Fruit fly (Drosophila melanogaster): Measurements from ENCODE around the gene CG15536.

Gene CG15536

DNA sequence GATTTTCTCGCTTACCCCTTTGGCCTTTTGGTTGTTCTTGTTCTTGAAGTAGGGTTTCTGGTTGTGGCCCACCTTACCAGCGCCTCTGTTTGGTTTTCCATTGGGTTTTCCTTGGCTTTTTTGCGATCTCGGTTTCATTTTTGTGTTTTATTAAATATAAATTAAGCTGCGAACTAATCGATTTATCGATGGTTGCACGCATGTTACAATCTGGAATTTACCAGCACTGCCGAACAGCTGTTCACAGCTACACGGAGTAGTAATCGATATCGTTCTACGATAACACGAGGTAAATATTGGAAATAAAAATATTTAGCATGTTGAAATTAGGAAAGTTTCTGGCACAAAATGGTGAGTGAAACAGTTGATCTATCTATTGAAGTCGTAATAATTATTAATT lies 1.3 kb downstream of the CG15536 start, which contains the start of the genes CG15535 and mRpS18C:
Gene CG15535 (minus strand): TSS at position 235 of the 400 bp plus-strand sequence.
Gene mRpS18C (plus strand): TSS at position 280 of the 400 bp plus-strand sequence.
- TF ChIP-seq Sin3A (optimal IDR thresholded peaks at IDR 0.05): no peak
- TF ChIP-seq h (optimal IDR thresholded peaks at IDR 0.05): no peak
- TF ChIP-seq psq (optimal IDR thresholded peaks at IDR 0.05): no peak
- TF ChIP-seq ttk (optimal IDR thresholded peaks at IDR 0.05): no peak
- no peak for TF ChIP-seq Myc (optimal IDR thresholded peaks at IDR 0.05)
- TF ChIP-seq insv (optimal IDR thresholded peaks at IDR 0.05): no peak

DNA sequence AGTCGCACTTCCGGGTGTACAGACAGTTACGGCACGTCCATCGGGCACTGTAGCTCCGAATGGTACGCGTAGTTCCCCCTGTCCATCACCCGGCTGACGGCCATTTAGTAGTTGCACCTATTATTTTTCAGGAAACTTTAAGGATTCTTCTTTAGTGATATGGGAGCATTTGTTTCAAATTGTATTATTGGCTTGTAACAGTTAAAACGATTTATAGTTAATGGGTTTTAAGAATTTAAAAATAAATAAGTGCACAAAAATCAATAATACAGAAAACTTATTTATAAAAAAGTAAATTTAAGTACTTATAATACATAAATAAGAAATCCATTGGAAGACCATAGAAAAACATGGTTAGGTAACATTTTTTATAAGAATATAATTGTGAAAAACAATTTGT lies 2.1 kb downstream of the CG15536 start, which contains the start of the genes CG2217 and CG42740:
Gene CG2217 (minus strand): TSS at position 101 of the 400 bp plus-strand sequence.
Gene CG42740 (minus strand): TSS at position 101 of the 400 bp plus-strand sequence.
- TF ChIP-seq Myc (optimal IDR thresholded peaks at IDR 0.05): no peak
- no peak for TF ChIP-seq h (optimal IDR thresholded peaks at IDR 0.05)
- TF ChIP-seq Sin3A (optimal IDR thresholded peaks at IDR 0.05): no peak
- no peak for TF ChIP-seq ttk (optimal IDR thresholded peaks at IDR 0.05)
- TF ChIP-seq insv (optimal IDR thresholded peaks at IDR 0.05): no peak
- TF ChIP-seq psq (optimal IDR thresholded peaks at IDR 0.05): no peak

DNA sequence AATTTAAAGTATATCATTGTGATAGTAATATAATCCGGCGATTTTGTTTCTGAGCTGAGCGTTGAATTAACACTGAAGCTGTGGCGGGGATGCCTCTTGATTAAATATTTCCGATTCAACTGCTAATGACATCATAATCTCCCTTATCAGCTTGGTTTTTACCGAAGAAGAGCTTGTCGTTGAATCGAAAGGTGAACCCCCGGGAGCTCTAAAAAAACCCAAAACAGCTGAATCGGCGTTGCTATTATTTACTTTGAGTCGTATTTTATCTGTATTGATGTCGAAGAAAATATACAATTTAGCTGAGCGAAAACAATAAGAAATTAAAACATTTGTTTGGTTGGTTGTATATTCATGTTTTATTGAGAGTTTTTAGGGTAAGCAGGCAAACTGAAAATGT lies 5.7 kb downstream of the CG15536 start:
- no peak for TF ChIP-seq psq (optimal IDR thresholded peaks at IDR 0.05)
- no peak for TF ChIP-seq ttk (optimal IDR thresholded peaks at IDR 0.05)
- TF ChIP-seq insv (optimal IDR thresholded peaks at IDR 0.05): no peak
- TF ChIP-seq Myc (optimal IDR thresholded peaks at IDR 0.05): no peak
- no peak for TF ChIP-seq Sin3A (optimal IDR thresholded peaks at IDR 0.05)
- TF ChIP-seq h (optimal IDR thresholded peaks at IDR 0.05): no peak

DNA sequence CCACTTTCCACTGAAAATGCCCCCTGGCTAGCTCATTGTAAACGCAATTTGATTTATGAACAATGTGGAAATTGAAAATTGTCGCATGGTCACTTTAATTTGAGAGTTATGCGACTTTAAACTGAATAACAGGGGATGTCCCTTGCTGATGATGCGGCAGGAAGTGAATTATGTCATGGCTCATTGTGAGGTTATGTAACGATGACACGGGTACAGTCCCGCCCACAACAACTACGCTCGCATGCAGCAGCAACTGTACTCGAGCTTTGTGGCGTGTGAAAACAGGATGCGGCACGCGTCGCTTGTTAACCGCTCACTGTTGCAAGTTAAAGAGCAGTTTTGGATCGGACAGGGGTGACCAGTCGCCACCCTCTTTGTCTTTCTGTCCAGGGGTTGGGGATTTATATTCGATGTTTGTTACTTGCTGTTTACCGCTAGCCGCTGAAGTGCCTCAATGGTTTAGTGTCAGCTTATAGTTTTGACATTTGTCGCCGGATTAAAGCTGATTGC lies 8.1 kb downstream of the CG15536 start:
- TF ChIP-seq ttk (optimal IDR thresholded peaks at IDR 0.05): no peak
- TF ChIP-seq psq (optimal IDR thresholded peaks at IDR 0.05): no peak
- TF ChIP-seq Myc (optimal IDR thresholded peaks at IDR 0.05): no peak
- TF ChIP-seq h (optimal IDR thresholded peaks at IDR 0.05): no peak
- TF ChIP-seq insv (optimal IDR thresholded peaks at IDR 0.05): no peak
- TF ChIP-seq Sin3A (optimal IDR thresholded peaks at IDR 0.05): no peak

DNA sequence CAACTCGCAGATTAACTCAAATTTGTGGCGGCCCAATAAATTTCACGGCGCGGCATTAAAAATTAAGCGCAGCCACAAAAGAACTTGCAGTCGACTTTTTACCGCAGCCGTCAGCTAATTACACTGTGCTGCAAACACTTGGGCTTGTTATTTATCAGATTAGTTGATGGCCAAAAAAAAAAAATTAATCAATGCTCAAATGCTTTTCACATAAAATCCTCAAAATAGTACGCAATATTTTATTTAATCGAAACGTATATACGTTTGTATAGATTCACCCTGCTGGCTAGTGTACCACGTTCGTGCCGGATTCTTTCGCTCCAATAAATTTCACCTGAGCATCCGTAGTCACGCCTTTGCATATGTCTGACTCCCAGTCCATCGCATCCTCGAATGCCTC lies 11.2 kb downstream of the CG15536 start:
- TF ChIP-seq ttk (optimal IDR thresholded peaks at IDR 0.05) (no peak), insv (optimal IDR thresholded peaks at IDR 0.05) (no peak), Sin3A (optimal IDR thresholded peaks at IDR 0.05) (no peak)

DNA sequence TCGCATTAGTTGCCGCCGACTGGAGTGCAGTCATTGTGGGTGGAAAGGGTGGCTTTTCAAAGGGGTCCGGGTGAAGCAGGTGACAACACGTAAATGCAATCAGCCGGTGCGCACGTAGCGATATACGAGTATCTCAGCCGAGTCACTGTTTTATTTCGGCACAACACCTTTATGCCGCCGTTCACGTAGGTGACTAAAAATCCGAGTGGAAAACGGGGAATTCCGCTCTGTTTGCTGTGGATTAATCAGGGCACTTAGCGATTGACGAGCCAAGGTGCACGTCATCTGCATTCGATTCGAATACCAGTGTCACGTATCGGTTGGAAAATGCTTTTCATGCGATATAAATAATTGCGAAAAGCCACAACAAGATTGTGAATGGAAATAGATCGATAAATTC lies 18.5 kb downstream of the CG15536 start:
- TF ChIP-seq ttk (optimal IDR thresholded peaks at IDR 0.05) (no peak), psq (optimal IDR thresholded peaks at IDR 0.05) (no peak), Myc (optimal IDR thresholded peaks at IDR 0.05) (no peak), insv (optimal IDR thresholded peaks at IDR 0.05) (no peak), h (optimal IDR thresholded peaks at IDR 0.05) (no peak), Sin3A (optimal IDR thresholded peaks at IDR 0.05) (no peak)

DNA sequence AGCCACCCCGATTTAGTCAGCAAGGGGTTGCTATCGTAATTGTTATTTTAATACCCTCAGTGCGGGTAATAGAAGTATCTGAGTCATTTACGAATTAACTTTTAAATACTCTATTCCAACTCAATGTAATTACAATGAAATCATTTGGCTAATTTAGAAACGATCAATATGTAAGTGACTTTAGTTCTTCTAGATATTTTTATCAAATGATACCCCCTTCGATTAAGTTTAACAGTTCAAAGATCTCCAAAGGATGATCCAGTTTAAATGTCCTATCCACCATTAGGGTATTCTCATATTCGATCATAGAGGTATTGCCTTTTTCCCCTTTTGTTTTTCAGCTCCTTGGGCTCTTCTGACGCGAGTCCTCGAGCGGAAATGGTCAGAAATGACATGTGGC lies 31.1 kb downstream of the CG15536 start:
- no peak for TF ChIP-seq Sin3A (optimal IDR thresholded peaks at IDR 0.05)
- no peak for TF ChIP-seq h (optimal IDR thresholded peaks at IDR 0.05)

DNA sequence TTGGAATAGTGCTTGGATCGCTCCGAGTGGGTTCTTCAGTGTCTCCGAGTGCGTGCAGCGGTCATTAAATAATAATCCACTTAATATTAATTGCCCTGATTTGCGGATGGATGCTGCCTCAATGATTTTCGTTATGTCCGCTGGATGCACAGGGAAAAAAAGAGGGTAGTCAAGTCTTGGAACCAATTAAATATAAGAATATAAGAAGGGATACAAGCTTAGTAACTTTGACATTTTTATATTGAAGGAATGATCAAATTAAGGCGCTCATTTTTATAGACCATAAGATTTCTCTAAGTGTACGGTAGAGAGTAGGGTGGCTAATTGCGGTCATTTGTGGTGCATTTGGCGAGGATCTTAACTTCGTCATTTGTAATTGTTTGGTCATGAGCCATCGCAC lies 33.0 kb downstream of the CG15536 start:
- TF ChIP-seq psq (optimal IDR thresholded peaks at IDR 0.05): no peak
- TF ChIP-seq insv (optimal IDR thresholded peaks at IDR 0.05): no peak
- no peak for TF ChIP-seq Sin3A (optimal IDR thresholded peaks at IDR 0.05)
- no peak for TF ChIP-seq h (optimal IDR thresholded peaks at IDR 0.05)
- no peak for TF ChIP-seq ttk (optimal IDR thresholded peaks at IDR 0.05)
- TF ChIP-seq Myc (optimal IDR thresholded peaks at IDR 0.05): no peak

DNA sequence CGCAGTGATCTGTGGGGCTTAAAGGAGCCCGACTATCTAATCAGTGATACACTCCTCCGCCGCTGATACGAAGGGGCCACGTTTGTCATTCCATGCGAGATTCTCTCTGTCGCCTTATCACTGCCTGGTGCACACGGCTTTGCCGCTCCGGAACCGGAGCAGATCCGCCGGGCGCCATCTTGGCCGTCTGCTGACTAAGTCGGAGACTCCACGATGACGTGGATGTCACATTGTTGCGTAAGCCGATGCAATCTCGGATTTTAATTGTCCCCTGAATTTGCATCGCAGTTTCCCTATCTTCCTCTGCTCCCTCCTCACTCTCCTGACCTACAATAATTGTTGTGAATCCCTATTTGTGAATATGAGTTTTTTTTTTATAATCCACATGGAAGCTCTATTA lies 33.9 kb downstream of the CG15536 start:
- TF ChIP-seq Sin3A (optimal IDR thresholded peaks at IDR 0.05): no peak
- no peak for TF ChIP-seq ttk (optimal IDR thresholded peaks at IDR 0.05)
- no peak for TF ChIP-seq psq (optimal IDR thresholded peaks at IDR 0.05)

DNA sequence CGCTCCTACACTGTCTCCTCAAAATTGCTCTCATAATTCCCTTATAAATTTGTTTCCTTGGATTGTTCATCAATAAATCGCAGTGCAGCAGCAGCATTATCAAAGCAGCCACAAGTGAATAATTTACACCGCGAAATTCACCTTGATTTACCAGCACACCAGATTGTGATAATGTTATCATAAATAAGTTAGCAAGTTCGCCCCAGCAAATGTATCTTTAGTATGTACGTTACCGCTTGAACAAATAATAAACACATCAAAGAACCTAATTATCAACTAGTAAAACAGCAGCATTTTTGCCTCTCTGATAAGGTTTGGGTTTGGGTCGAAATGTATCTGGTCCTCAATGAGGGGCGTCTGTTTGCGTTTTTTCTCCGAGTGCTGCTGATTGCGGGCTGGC lies 34.7 kb downstream of the CG15536 start:
- no peak for TF ChIP-seq psq (optimal IDR thresholded peaks at IDR 0.05)
- no peak for TF ChIP-seq insv (optimal IDR thresholded peaks at IDR 0.05)

DNA sequence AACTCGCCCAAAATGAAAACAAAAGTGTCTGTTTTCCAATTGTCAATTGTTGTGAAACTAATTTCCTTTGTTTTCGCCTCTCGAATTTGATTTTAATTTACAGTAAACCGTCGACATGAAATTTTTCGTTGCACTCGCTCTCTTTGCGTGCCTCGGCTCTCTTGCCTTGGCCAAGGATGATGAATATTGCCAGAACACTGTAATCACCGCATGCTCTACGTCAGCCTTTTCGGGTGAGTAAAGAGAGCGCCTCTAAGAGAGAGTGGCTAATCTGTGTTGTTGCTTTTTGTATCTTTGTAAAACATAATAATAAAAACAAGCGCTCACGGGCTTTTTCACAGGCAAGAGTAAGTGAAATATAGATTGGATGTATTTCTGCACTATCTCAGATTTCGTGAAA lies 35.9 kb downstream of the CG15536 start:
- no peak for TF ChIP-seq Sin3A (optimal IDR thresholded peaks at IDR 0.05)
- TF ChIP-seq psq (optimal IDR thresholded peaks at IDR 0.05): no peak
- TF ChIP-seq insv (optimal IDR thresholded peaks at IDR 0.05): no peak
- no peak for TF ChIP-seq ttk (optimal IDR thresholded peaks at IDR 0.05)
- no peak for TF ChIP-seq Myc (optimal IDR thresholded peaks at IDR 0.05)
- no peak for TF ChIP-seq h (optimal IDR thresholded peaks at IDR 0.05)

DNA sequence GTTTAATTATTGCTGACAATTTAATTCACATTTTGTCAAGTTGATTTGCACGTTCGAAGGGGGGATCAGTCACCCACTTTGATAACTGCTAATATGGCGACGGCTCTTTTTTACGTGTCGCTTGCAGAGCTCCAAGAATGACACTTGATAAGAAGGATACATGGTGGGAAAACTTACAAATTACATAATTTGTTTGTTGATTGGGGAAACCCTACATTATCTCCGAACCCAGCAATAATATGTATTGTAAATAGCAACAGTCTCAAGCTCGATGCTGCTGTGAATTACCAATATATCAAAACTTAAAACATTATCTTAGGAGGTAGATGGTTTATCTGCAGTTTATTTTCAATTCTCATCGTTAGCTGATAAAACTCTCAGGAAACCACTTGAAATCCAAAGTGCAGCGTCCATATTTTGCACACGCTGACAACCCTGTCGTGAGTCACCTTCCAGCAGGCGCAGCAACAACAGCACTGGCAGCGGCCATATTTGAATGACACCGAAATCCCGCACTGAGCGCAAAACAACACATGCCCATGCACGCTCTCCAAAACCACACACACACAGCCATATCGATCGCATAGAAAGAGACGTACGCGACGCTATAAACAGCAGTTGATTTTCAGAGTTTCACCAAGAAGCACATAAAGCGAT lies 36.6 kb downstream of the CG15536 start:
- no peak for TF ChIP-seq Myc (optimal IDR thresholded peaks at IDR 0.05)
- TF ChIP-seq h (optimal IDR thresholded peaks at IDR 0.05): no peak
- TF ChIP-seq psq (optimal IDR thresholded peaks at IDR 0.05): no peak
- no peak for TF ChIP-seq insv (optimal IDR thresholded peaks at IDR 0.05)
- TF ChIP-seq Sin3A (optimal IDR thresholded peaks at IDR 0.05): no peak
- no peak for TF ChIP-seq ttk (optimal IDR thresholded peaks at IDR 0.05)

DNA sequence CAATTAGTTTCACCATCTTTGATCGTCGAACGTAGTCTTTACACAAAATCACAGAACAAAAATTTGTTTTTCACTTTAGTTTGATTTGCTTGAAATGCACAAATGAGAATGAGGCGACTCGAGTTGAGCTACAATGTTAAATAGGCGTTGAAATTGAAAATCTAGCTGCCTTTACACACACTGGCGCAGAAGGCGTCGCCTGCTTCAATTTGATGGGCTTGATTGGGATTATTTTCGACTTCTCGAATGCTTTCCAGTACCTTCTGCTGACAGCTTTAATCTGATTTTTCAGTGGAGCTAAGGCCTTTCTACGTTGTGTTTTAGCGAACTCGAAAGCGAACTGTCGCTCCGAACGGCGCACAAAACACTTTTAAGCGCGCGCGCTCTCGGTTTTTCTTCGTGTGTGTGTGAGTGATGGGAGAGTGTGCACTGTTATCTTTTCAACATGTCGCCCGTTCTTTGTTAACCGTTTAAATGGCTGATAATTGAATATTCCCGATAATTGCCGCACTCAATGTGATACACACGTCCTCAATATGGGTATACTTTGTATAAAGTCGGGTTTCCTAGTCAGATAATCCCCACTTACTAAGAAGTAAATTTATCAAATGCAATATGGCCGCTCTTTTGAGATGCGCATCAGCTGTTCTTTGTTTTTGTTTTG lies 37.3 kb downstream of the CG15536 start, which contains the start of the genes Fer2LCH and Fer1HCH:
Gene Fer2LCH (plus strand): TSS at position 290 of the 664 bp plus-strand sequence.
Gene Fer1HCH (minus strand): TSS at position 664 of the 664 bp plus-strand sequence.
- TF ChIP-seq Myc (optimal IDR thresholded peaks at IDR 0.05) (no peak), ttk (optimal IDR thresholded peaks at IDR 0.05) (no peak)
